Worm (Caenorhabditis elegans) whole organism, late embryonic: ENCODE data around the gene R04D3.2.

Experiments
- C38D4.7 ChIP-seq: fragments of 200-800 bp; sonication (Bioruptor generic); optimal IDR thresholded peaks from 2 replicates; lab custom pipeline; 2018; ENCODE audit warnings: mild to moderate bottlenecking, missing genetic modification characterization, moderate library complexity, missing compliant biosample characterization
- F13H6.1 ChIP-seq: sonication (generic microtip); optimal IDR thresholded peaks from 2 replicates; lab custom pipeline; 2016; ENCODE audit warnings: missing genetic modification characterization, missing compliant biosample characterization
- T23F11.4 ChIP-seq: fragments of 200-800 bp; sonication (Bioruptor generic); optimal IDR thresholded peaks from 2 replicates; lab custom pipeline; 2018; ENCODE audit warnings: mild to moderate bottlenecking, missing genetic modification characterization, missing compliant biosample characterization
- Y22D7AL.16 ChIP-seq: sonication (generic microtip); optimal IDR thresholded peaks from 2 replicates; lab custom pipeline; 2016; ENCODE audit warnings: missing genetic modification characterization, missing compliant biosample characterization
- ahr-1 ChIP-seq: sonication (generic microtip); optimal IDR thresholded peaks from 2 replicates; lab custom pipeline; 2016; ENCODE audit warnings: missing genetic modification characterization, missing compliant biosample characterization
- ama-1 ChIP-seq: fragments of 150-350 bp; optimal IDR thresholded peaks from 2 replicates; lab custom pipeline; 2014
- ceh-18 ChIP-seq: sonication (generic microtip); optimal IDR thresholded peaks from 2 replicates; lab custom pipeline; 2016; ENCODE audit warnings: missing genetic modification characterization, missing compliant biosample characterization
- ceh-19 ChIP-seq: fragments of 200-800 bp; sonication (Bioruptor generic); optimal IDR thresholded peaks from 2 replicates; lab custom pipeline; 2018; ENCODE audit warnings: mild to moderate bottlenecking, missing genetic modification characterization, missing compliant biosample characterization
- ceh-2 ChIP-seq: sonication (generic microtip); optimal IDR thresholded peaks from 2 replicates; lab custom pipeline; 2016; ENCODE audit warnings: missing genotype, missing genetic modification characterization, missing compliant biosample characterization
- ceh-24 ChIP-seq: sonication (generic microtip); optimal IDR thresholded peaks from 2 replicates; lab custom pipeline; 2016; ENCODE audit warnings: mild to moderate bottlenecking, missing genetic modification characterization, missing compliant biosample characterization
- ceh-30 ChIP-seq: fragments of 150-350 bp; optimal IDR thresholded peaks from 2 replicates; lab custom pipeline; 2014; ENCODE audit warnings: missing biosample characterization, missing genetic modification characterization
- ceh-31 ChIP-seq: sonication (generic microtip); optimal IDR thresholded peaks from 2 replicates; lab custom pipeline; 2016; ENCODE audit warnings: missing genetic modification characterization, missing compliant biosample characterization
- ceh-34 ChIP-seq: sonication (generic microtip); optimal IDR thresholded peaks from 2 replicates; lab custom pipeline; 2016; ENCODE audit warnings: mild to moderate bottlenecking, missing genetic modification characterization, missing compliant biosample characterization
- ceh-6 ChIP-seq: fragments of 200-800 bp; sonication (Bioruptor generic); optimal IDR thresholded peaks from 2 replicates; lab custom pipeline; 2018; ENCODE audit warnings: mild to moderate bottlenecking, missing genetic modification characterization, missing compliant biosample characterization
- che-1 ChIP-seq: sonication (generic microtip); optimal IDR thresholded peaks from 2 replicates; lab custom pipeline; 2016; ENCODE audit warnings: mild to moderate bottlenecking, missing genetic modification characterization, missing compliant biosample characterization
- dmd-4 ChIP-seq: sonication (generic microtip); optimal IDR thresholded peaks from 2 replicates; lab custom pipeline; 2016; ENCODE audit warnings: borderline replicate concordance, missing genetic modification characterization, missing compliant biosample characterization
- elt-2 ChIP-seq: sonication (generic microtip); optimal IDR thresholded peaks from 2 replicates; lab custom pipeline; 2016; ENCODE audit warnings: missing genetic modification reagents, missing genetic modification characterization, missing compliant biosample characterization
- elt-4 ChIP-seq: sonication (generic microtip); optimal IDR thresholded peaks from 2 replicates; lab custom pipeline; 2016; ENCODE audit warnings: missing genetic modification characterization, missing compliant biosample characterization
- eyg-1 ChIP-seq: sonication (generic microtip); optimal IDR thresholded peaks from 2 replicates; lab custom pipeline; 2016; ENCODE audit warnings: missing genotype, missing genetic modification characterization, missing compliant biosample characterization
- fax-1 ChIP-seq: sonication (generic microtip); optimal IDR thresholded peaks from 2 replicates; lab custom pipeline; 2016; ENCODE audit warnings: missing genotype, missing genetic modification characterization, missing compliant biosample characterization
- fkh-10 ChIP-seq: fragments of 150-350 bp; optimal IDR thresholded peaks from 2 replicates; lab custom pipeline; 2014; ENCODE audit warnings: missing biosample characterization, missing genetic modification reagents, missing genetic modification characterization
- fkh-6 ChIP-seq: sonication (generic microtip); optimal IDR thresholded peaks from 2 replicates; lab custom pipeline; 2016; ENCODE audit warnings: missing genetic modification characterization, missing compliant biosample characterization
- hlh-30 ChIP-seq: sonication (generic microtip); optimal IDR thresholded peaks from 2 replicates; lab custom pipeline; 2017; ENCODE audit warnings: antibody characterized with exemption, missing genetic modification characterization, missing compliant biosample characterization; ENCODE audit not compliant: insufficient read depth
- hlh-6 ChIP-seq: sonication (generic microtip); optimal IDR thresholded peaks from 2 replicates; lab custom pipeline; 2016; ENCODE audit warnings: missing genotype, missing genetic modification characterization, missing compliant biosample characterization
- lim-6 ChIP-seq: sonication (generic microtip); optimal IDR thresholded peaks from 2 replicates; lab custom pipeline; 2016; ENCODE audit warnings: missing genetic modification characterization, missing compliant biosample characterization
- madf-2 ChIP-seq: sonication (generic microtip); optimal IDR thresholded peaks from 2 replicates; lab custom pipeline; 2017; ENCODE audit warnings: missing genetic modification characterization, missing compliant biosample characterization
- mec-3 ChIP-seq: sonication (generic microtip); optimal IDR thresholded peaks from 2 replicates; lab custom pipeline; 2016; ENCODE audit warnings: borderline replicate concordance, missing genetic modification characterization, missing compliant biosample characterization
- nfya-1 ChIP-seq: sonication (generic microtip); optimal IDR thresholded peaks from 2 replicates; lab custom pipeline; 2017; ENCODE audit warnings: missing genetic modification characterization, mild to moderate bottlenecking, missing compliant biosample characterization, antibody characterized with exemption, moderate library complexity
- nhr-232 ChIP-seq: sonication (generic microtip); optimal IDR thresholded peaks from 2 replicates; lab custom pipeline; 2016; ENCODE audit warnings: missing genetic modification characterization, missing compliant biosample characterization
- npax-4 ChIP-seq: sonication (generic microtip); optimal IDR thresholded peaks from 2 replicates; lab custom pipeline; 2016; ENCODE audit warnings: missing genetic modification characterization, missing compliant biosample characterization
- pag-3 ChIP-seq: sonication (generic microtip); optimal IDR thresholded peaks from 2 replicates; lab custom pipeline; 2016; ENCODE audit warnings: missing compliant biosample characterization, missing genetic modification characterization, borderline replicate concordance
- pat-9 ChIP-seq: fragments of 200-800 bp; sonication (Bioruptor generic); optimal IDR thresholded peaks from 2 replicates; lab custom pipeline; 2018; ENCODE audit warnings: mild to moderate bottlenecking, missing genetic modification characterization, moderate library complexity, missing compliant biosample characterization
- pax-1 ChIP-seq: fragments of 150-350 bp; optimal IDR thresholded peaks from 2 replicates; lab custom pipeline; 2014; ENCODE audit warnings: missing biosample characterization, missing genetic modification characterization
- pha-2 ChIP-seq: sonication (generic microtip); optimal IDR thresholded peaks from 2 replicates; lab custom pipeline; 2017; ENCODE audit warnings: mild to moderate bottlenecking, missing genetic modification characterization, missing compliant biosample characterization
- pha-4 ChIP-seq: fragments of 150-350 bp; optimal IDR thresholded peaks from 2 replicates; lab custom pipeline; 2018; ENCODE audit warnings: missing biosample characterization, missing genetic modification reagents, missing genetic modification characterization
- pqm-1 ChIP-seq: sonication (generic microtip); optimal IDR thresholded peaks from 2 replicates; lab custom pipeline; 2016; ENCODE audit warnings: missing genetic modification characterization, missing compliant biosample characterization
- pros-1 ChIP-seq: fragments of 150-350 bp; optimal IDR thresholded peaks from 2 replicates; lab custom pipeline; 2014; ENCODE audit warnings: missing biosample characterization, missing genetic modification reagents, missing genetic modification characterization
- sdc-2 ChIP-seq: sonication (generic microtip); optimal IDR thresholded peaks from 2 replicates; lab custom pipeline; 2016; ENCODE audit warnings: missing genotype, missing genetic modification characterization, missing compliant biosample characterization
- syd-9 ChIP-seq: sonication (generic microtip); optimal IDR thresholded peaks from 2 replicates; lab custom pipeline; 2016; ENCODE audit warnings: mild to moderate bottlenecking, missing genetic modification characterization, moderate library complexity, missing compliant biosample characterization
- tbx-2 ChIP-seq: sonication (generic microtip); optimal IDR thresholded peaks from 2 replicates; lab custom pipeline; 2016; ENCODE audit warnings: missing genetic modification characterization, missing compliant biosample characterization
- tbx-7 ChIP-seq: sonication (generic microtip); optimal IDR thresholded peaks from 2 replicates; lab custom pipeline; 2016; ENCODE audit warnings: missing genotype, missing genetic modification characterization, missing compliant biosample characterization
- ttx-3 ChIP-seq: sonication (generic microtip); optimal IDR thresholded peaks from 2 replicates; lab custom pipeline; 2016; ENCODE audit warnings: missing genetic modification reagents, missing genetic modification characterization, missing compliant biosample characterization
- unc-3 ChIP-seq, 2 experiments: fragments of 200-800 bp in 1 of 2; sonication (Bioruptor generic) in 1 of 2; sonication (generic microtip) in 1 of 2; conservative IDR thresholded peaks in 1 of 2; optimal IDR thresholded peaks in 1 of 2; 2 replicates each; pipeline versions ENCODE4 v1.3.6 to Lab custom; 2016 to 2022; ENCODE audit warnings: missing compliant biosample characterization in 2 of 2, missing genetic modification characterization in 2 of 2, missing genetic modification reagents in 1 of 2
- unc-42 ChIP-seq: sonication (generic microtip); optimal IDR thresholded peaks from 2 replicates; lab custom pipeline; 2016; ENCODE audit warnings: missing genotype, missing genetic modification characterization, missing compliant biosample characterization
- unc-55 ChIP-seq: sonication (generic microtip); optimal IDR thresholded peaks from 2 replicates; lab custom pipeline; 2017; ENCODE audit warnings: missing biosample characterization, missing genetic modification reagents, missing genetic modification characterization
- zip-5 ChIP-seq: sonication (generic microtip); optimal IDR thresholded peaks from 2 replicates; lab custom pipeline; 2016; ENCODE audit warnings: missing genetic modification characterization, missing compliant biosample characterization

The R04D3.2 gene

DNA sequence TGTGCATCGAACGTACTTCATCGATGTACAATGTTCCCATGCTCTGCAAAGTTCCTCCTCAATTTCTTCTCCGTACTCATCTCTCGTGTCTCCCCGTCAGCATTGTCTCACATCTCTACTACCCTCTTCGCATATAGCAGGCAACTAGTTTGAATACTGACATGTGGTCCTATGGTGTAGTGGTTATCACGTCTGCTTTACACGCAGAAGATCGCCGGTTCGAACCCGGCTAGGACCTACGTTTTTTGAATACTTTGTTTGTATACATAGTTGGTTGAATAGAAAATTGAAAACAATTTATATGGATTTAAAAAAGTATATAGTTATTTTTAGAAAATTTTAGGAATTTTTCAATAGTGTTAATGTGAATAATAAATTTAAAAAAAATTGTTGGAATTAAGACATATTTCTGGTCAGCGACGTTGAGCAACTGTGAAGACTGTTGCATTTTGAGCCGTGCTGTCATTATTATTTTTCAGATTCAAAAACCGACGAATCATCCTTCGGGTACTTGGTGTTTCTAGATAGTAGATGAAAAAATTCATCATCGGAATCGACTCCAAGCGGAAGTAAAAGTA lies 20.5 kb upstream of the R04D3.2 start (continued):
- peak; percentile 68 for TF ChIP-seq unc-42 (tag; lab: Kevin White, UChicago)
- peak; percentile 85 for TF ChIP-seq tbx-2 (tag; lab: Kevin White, UChicago)
- peak; percentile 53 for TF ChIP-seq pqm-1 (tag; lab: Kevin White, UChicago)
- TF ChIP-seq hlh-30 (tag; lab: Kevin White, UChicago): peak; percentile 71
- TF ChIP-seq npax-4 (tag; lab: Kevin White, UChicago): peak; percentile 91
- peak; percentile 67 for TF ChIP-seq zip-5 (tag; lab: Kevin White, UChicago)
- TF ChIP-seq ceh-31: peak; percentile 82
- TF ChIP-seq T23F11.4: peak; percentile 88
- TF ChIP-seq Y22D7AL.16 (tag; lab: Kevin White, UChicago): peak; percentile 90
- TF ChIP-seq ceh-30 (tag; lab: Kevin White, UChicago): peak; percentile 54
- TF ChIP-seq che-1 (tag; lab: Kevin White, UChicago): peak; percentile 91
- peak; percentile 93 for TF ChIP-seq pat-9
- peak; percentile 94 for TF ChIP-seq elt-2 (tag; lab: Kevin White, UChicago)
- TF ChIP-seq pag-3 (tag; lab: Kevin White, UChicago): peak; percentile 74
- peak; percentile 84 for TF ChIP-seq pha-2
- peak; percentile 90 for TF ChIP-seq ceh-19 (GFP tag; lab: Kevin White, UChicago)
- TF ChIP-seq tbx-7 (tag; lab: Kevin White, UChicago): peak; percentile 29
- peak; percentile 89 for TF ChIP-seq hlh-6 (tag; lab: Kevin White, UChicago)
- peak; percentile 89 for TF ChIP-seq fkh-6 (tag; lab: Kevin White, UChicago)
- no peak for TF ChIP-seq pha-4 (tag; lab: Kevin White, UChicago)
- TF ChIP-seq dmd-4 (tag; lab: Kevin White, UChicago): peak; percentile 89
- TF ChIP-seq ama-1 (lab: Kevin White, UChicago): no peak
- no peak for TF ChIP-seq mec-3 (tag; lab: Kevin White, UChicago)
- peak; percentile 72 for TF ChIP-seq F13H6.1 (tag; lab: Kevin White, UChicago)
- peak; percentile 89 for TF ChIP-seq syd-9
- TF ChIP-seq unc-55 (GFP tag; lab: Kevin White, UChicago): peak; percentile 62
- TF ChIP-seq ceh-18 (tag; lab: Kevin White, UChicago): peak; percentile 78
- TF ChIP-seq eyg-1 (tag; lab: Kevin White, UChicago): peak; percentile 86
- TF ChIP-seq pros-1: peak; percentile 66
- TF ChIP-seq sdc-2 (tag; lab: Kevin White, UChicago): peak; percentile 91
- no peak for TF ChIP-seq elt-4 (tag; lab: Kevin White, UChicago)
- peak; percentile 94 for TF ChIP-seq ceh-6 (GFP tag; lab: Kevin White, UChicago)
- peak; percentile 83 for TF ChIP-seq fkh-10 (GFP tag; lab: Kevin White, UChicago)
- peak; percentile 91 for TF ChIP-seq ceh-34 (tag; lab: Kevin White, UChicago)
- peak; percentile 80 for TF ChIP-seq nfya-1 (tag; lab: Kevin White, UChicago)
- no peak for TF ChIP-seq pax-1
- peak; percentile 86 for TF ChIP-seq ahr-1 (tag; lab: Kevin White, UChicago)
- peak; percentile 91 for TF ChIP-seq ttx-3 (tag; lab: Kevin White, UChicago)
- peak; percentile 83 for TF ChIP-seq ceh-24
- TF ChIP-seq nhr-232: peak; percentile 82
- peak; percentile 89 for TF ChIP-seq madf-2 (tag; lab: Kevin White, UChicago)
- TF ChIP-seq fax-1 (tag; lab: Kevin White, UChicago): peak; percentile 87
- peak; percentile 64 for TF ChIP-seq lim-6 (tag; lab: Kevin White, UChicago)

DNA sequence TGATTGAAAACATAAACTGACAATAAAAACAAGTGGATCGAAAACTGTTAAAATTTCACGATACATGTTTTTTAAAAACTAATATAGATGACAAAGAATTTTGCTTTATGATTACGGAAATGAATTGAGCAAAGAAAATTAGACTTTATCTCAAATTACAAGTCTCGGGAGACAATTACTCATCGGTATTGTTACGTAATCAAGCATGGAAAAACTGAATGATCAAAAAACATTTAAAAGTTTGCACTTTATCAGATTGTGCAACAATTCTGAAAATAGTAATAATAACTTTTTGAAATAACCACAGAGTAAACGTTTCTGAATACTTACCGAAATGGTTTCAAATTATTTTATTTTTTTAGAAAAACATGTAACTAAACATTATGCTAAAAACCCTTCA lies 19.3 kb upstream of the R04D3.2 start, which contains the start of gene srd-43:
TSS of gene srd-43 (minus strand) at position 66 of the 400 bp plus-strand sequence.
- TF ChIP-seq ceh-19 (GFP tag; lab: Kevin White, UChicago) (no peak), unc-3 (GFP tag; conservative IDR thresholded peaks at IDR 0.05; lab: Robert Waterston, UW) (no peak), unc-3 (tag; optimal IDR thresholded peaks at IDR 0.05; lab: Kevin White, UChicago) (no peak), madf-2 (tag; lab: Kevin White, UChicago) (no peak), C38D4.7 (no peak), ceh-2 (no peak), fax-1 (tag; lab: Kevin White, UChicago) (no peak), T23F11.4 (no peak), lim-6 (tag; lab: Kevin White, UChicago) (no peak), pha-4 (tag; lab: Kevin White, UChicago) (no peak), nfya-1 (tag; lab: Kevin White, UChicago) (no peak)
